Worm (Caenorhabditis elegans) whole organism, L1 larva: ENCODE results near the gene srx-114.

ENCODE experiments used
- ama-1 ChIP-seq: fragments of 150-350 bp; optimal IDR thresholded peaks from 2 replicates; lab custom pipeline; 2014
- fkh-10 ChIP-seq: sonication (generic microtip); optimal IDR thresholded peaks from 2 replicates; lab custom pipeline; 2017; ENCODE audit warnings: missing biosample characterization, missing genetic modification reagents, missing genetic modification characterization
- fos-1 ChIP-seq: fragments of 150-350 bp; optimal IDR thresholded peaks from 2 replicates; lab custom pipeline; 2014; ENCODE audit warnings: missing biosample characterization, missing genetic modification characterization
- hlh-4 ChIP-seq: sonication (generic microtip); optimal IDR thresholded peaks from 2 replicates; lab custom pipeline; 2016; ENCODE audit warnings: mild to moderate bottlenecking, missing genetic modification characterization, missing compliant biosample characterization
- hpl-2 ChIP-seq: fragments of 150-350 bp; optimal IDR thresholded peaks from 2 replicates; lab custom pipeline; 2014; ENCODE audit warnings: missing biosample characterization, missing genetic modification reagents, missing genetic modification characterization
- lsy-2 ChIP-seq, 2 experiments: fragments of 150-350 bp; optimal IDR thresholded peaks; 2 replicates each; lab custom pipeline; 2014; ENCODE audit warnings: missing biosample characterization in 2 of 2, missing genetic modification characterization in 2 of 2
- nhr-77 ChIP-seq: fragments of 150-350 bp; optimal IDR thresholded peaks from 2 replicates; lab custom pipeline; 2014; ENCODE audit warnings: missing biosample characterization, missing genetic modification characterization
- skn-1 ChIP-seq: fragments of 150-350 bp; optimal IDR thresholded peaks from 2 replicates; lab custom pipeline; 2014; ENCODE audit warnings: missing biosample characterization, missing genetic modification characterization

- TF ChIP-seq fkh-10 (GFP tag; lab: Kevin White, UChicago) (no peak), skn-1 (tag; lab: Kevin White, UChicago) (no peak), fos-1 (tag; lab: Kevin White, UChicago) (no peak), hlh-4 (no peak), ama-1 (no peak), lsy-2 (tag; optimal IDR thresholded peaks at IDR 0.05; lab: Kevin White, UChicago) (no peak), hpl-2 (GFP tag; lab: Kevin White, UChicago) (no peak), nhr-77 (tag; lab: Kevin White, UChicago) (no peak)
Observed at ce11 chrII:5478318-5478717, 45.3 kb upstream of the srx-114 start, which contains the start of gene F56D1.1.
